Fruit fly (Drosophila melanogaster): ENCODE measurements around the gene tho2.

- TF ChIP-seq CTCF (optimal IDR thresholded peaks at IDR 0.05) (no peak), CG8478 (optimal IDR thresholded peaks at IDR 0.05) (no peak)
Observed at dm6 chr2L:2131449-2132109, 13.4 kb downstream of the tho2 start.
